Fruit fly (Drosophila melanogaster) whole organism, larva: ENCODE results near the gene CG14053.

Experiments used
- noc ChIP-seq: fragments of 200-800 bp; sonication (Bioruptor generic); optimal IDR thresholded peaks from 3 replicates; lab custom pipeline; 2019; ENCODE audit warnings: missing biosample characterization, mild to moderate bottlenecking, missing genetic modification characterization, moderate library complexity

The CG14053 gene

DNA sequence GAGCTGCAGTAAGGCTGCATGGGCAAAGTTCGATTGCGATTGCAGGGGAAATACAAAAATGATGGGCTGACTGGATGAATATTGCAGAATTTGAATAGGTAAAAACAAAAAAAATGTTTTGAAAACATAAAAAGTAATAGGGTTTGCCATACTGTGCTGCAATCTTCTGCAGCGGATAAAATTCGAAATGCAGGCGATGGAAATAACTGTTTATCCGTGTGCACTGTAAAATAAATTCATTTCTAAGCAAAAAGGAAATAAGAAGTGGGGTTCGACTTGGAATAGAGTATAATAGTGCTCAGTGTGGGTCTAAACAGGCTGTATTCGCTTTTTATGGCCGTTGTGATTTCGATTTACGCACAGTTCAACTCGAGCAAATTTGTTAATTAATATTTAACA lies at the start of gene CG14053:
CG14053 (minus strand) TSS at position 101 of the 399 bp plus-strand sequence.
- TF ChIP-seq noc (tag; lab: Kevin White, UChicago) = no peak

DNA sequence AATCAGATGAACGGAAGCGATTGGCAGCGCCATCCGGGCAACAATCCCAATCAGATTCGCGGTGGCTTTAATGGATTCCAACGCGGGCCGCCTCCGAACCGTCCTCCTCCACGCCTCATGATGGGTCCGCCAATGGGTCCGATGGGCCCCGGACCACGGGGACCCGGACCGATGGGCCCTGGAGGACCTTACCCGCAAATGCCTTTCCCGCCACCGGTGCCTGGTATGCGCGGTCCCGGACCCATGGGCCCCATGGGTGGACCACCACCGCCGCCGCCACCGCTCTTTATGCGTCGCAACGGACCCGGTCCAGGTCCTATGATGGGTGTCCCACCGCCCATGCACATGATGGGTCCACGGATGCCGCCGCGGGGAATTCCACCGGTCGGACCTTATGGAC lies 49.2 kb upstream of the CG14053 start:
- no peak for TF ChIP-seq noc (tag; lab: Kevin White, UChicago)

DNA sequence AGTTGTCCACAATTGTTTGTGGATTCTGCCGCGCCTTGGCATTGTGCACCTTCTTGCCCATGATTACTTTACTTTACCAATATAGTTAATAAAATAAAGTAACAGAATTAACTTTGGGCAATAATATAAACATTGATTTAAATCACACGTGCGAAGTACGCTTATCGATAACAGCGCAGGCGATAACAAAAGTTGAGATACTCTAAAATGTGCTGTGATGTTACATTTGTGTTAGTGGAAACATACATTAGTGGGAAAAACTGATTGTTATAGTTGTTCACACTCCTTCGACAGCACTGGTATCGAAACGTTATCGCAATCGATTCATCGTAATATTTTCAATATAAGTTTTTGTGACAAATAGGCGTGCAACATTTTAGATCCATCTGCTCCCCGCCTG lies 48.1 kb upstream of the CG14053 start, which contains the start of gene kz:
kz (minus strand) TSS at position 194 of the 400 bp plus-strand sequence.
- no peak for TF ChIP-seq noc (tag; lab: Kevin White, UChicago)

DNA sequence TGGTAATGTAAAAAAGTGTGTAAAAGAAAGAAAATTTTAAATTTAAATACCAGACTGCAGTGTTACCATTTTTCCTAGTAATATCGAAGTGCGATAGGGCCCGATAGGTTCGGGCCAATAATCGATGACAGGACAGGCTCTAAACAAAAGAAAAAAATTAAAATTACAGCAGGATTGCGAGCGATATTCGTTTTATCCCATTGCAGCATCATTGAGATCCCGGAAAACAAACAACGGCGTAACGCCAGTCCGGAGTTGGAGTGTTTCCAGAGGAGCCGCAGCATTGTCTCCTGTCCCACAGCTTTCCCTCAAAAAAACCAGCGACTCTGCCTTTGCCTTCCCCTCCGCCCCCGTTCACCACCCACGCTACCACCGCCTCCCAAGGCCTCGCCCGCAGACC lies 31.4 kb upstream of the CG14053 start, which contains the start of gene pcx:
pcx (plus strand) TSS at position 159 of the 400 bp plus-strand sequence.
- TF ChIP-seq noc (tag; lab: Kevin White, UChicago) = no peak

DNA sequence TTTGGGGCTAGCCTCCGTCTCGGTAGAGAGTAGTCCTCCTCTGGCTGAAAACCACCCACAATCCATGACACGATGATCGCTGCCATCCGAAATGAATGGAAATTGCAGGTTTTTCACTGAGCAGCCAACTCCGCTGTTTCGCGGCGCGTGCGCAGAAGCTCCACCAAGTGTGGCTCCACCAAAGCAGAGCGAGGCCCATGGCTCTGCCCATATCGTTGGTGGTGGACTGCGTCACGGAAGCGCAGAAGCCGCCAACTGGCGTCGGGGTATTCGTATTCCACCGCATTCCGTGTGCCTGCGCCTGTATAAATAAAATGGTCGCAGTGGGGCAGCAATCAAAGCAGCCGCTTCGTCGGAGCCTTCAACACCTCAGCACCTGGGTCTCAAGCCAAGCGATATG lies 29.7 kb upstream of the CG14053 start, which contains the start of gene CG14052:
CG14052 (plus strand) TSS at position 301 of the 400 bp plus-strand sequence.
- no peak for TF ChIP-seq noc (tag; lab: Kevin White, UChicago)

DNA sequence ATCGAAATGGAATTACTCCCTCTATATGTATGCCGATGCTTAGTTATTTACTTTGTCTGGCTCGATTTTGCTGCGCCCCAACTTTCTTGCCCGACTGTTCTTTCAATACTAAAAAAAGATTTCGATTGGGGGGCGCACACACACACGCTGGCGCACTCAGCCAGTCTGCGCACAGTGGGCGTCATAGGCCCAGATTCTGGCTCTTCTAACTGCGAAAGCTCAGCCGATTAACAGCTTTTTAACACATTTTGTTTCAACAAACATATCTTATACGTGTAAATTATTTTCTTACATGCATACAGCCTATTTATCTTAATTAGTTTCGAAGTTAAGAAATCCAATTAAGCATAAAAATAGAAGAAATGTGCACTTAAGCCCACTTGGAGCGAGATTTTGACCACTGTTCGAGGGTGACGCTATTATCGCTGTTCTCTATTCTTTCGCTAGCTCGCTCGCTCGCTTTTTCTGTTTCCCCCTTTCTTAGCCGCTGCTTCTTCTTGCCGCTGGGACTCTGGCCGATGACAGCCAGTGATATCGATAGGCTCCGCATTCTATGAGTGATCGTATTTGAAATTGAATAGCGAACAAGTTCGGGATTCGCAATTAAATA lies 28.6 kb upstream of the CG14053 start, which contains the start of gene Vinc:
Vinc (minus strand) TSS at position 387 of the 610 bp plus-strand sequence.
- peak; percentile 67 for TF ChIP-seq noc (tag; lab: Kevin White, UChicago)

DNA sequence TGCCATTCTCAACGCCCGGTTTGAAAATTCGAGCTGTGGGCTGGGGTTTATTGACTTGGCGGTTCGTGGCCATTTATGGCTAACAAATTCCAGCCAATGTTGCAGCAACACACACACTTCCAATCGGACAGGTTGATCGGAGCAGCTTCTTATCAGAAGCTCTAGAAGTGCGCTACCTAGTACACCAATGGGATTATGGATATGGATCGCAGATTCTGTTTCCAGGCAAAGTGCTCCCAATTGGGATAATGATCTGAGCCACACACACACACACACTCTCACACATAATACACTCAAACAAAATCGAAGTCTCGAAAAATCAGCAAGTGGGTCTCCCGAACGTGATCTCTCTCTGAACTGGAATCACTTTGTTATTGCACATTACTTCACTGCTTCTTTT lies 27.9 kb upstream of the CG14053 start:
- no peak for TF ChIP-seq noc (tag; lab: Kevin White, UChicago)

DNA sequence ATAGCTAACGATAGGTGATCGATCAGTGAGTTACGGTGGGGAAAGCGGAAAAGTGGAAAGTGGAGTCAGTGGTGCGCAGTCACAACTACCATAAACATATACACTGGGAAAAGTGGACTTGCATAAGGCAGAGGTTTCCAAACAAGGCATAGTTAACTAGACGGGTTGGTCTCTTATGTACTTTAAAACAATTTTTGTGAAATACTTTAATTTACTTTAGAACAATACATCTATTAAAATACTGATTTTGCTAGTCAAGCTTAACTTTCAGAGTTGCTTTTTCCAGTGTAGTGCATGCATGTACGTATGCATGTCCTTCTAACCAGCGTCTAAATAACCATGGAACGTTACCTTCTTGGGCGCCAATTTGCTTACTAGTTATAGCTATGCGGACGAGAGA lies 26.2 kb upstream of the CG14053 start:
- no peak for TF ChIP-seq noc (tag; lab: Kevin White, UChicago)

DNA sequence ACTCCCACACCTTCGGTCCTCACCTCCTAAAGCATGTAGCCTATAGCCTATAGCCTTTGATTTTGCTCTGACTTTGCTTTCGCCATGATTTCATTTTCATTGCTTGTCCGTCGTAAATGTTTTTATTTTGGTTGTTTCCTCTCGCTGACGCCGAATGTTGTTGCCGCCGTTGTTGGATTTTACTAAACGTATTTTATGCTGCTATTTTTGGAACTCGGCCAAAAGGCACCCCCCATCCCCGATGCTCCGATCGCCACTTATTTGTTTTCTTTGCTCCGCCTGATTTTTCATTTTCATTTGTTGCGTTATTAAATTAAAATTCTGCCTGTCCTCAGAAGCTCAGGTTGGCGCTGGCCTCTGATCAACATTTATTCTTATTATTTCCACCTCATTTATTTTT lies 25.5 kb upstream of the CG14053 start:
- no peak for TF ChIP-seq noc (tag; lab: Kevin White, UChicago)

DNA sequence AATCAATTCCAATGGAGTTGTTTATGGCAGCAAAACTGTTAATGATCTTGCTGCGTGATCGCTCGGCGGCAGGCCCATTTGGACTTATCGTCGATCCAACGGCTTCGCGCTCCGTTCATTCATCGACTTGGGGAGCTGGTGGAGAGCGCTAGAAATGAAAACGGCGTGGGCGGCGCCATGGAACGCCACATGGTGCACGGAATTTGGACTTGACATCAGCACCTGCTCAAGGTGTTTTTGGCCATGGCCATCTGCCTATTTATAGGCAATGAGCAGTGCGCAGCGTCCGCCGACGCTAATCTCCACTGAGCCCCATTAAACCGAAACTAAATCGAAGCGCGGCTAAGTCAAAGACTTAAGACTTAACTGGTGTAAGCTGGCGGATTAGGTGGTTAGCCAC lies 24.7 kb upstream of the CG14053 start:
- TF ChIP-seq noc (tag; lab: Kevin White, UChicago) = no peak

DNA sequence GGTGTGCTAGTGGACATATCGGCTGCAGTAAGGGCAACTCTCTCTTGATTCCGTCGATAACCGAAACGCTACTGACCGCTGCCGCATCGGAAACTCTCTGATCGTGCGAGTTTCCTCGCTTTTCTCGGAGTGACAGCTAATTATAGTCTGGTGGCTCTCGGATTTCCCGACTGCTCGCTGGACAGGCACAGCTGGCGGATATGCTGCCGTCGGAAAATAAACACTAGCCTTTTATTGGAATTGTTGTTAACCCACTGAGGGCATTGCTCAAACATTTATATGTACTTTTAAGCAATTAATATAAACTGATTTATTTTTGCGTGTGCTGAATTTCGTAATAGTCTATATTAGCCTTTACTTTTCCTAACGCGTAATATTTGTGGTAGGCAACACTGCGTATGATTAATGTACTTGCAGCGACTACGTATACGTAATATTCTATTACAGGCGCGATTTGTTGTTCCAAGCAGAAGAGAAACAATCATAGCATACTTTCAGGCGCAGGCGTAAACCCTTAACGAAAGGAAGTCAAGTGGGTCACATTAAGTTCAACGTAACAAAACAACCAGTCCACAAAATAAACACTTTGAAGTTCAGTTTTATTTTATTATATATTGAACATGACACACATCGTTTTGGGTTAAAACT lies 20.2 kb upstream of the CG14053 start, which contains the start of gene SmydA-8:
SmydA-8 (minus strand) TSS at position 51 of the 648 bp plus-strand sequence.
- TF ChIP-seq noc (tag; lab: Kevin White, UChicago) = no peak

DNA sequence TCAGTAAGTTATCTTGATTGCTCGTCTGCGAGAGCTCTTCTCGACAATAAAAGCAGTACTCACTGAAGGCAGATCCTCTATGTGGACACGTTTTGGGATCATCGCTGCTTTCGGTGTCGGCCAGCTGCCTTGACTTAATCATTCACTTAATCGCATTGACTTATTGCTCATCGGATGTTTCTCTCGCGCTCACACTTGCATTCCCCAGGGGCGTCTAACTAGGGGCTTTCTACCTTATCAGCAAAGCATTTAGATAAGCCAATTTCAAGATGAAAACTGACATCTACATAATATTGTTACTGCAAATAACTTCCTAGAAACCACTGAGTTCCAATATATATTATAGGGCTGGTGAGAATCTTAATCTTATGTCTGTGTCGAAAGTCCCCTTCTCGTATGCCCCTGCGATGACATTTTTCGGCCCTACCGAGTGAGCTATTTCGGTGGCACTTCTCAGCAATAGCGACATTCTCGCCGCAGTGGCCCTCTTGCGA lies 18.7 kb upstream of the CG14053 start:
- no peak for TF ChIP-seq noc (tag; lab: Kevin White, UChicago)

DNA sequence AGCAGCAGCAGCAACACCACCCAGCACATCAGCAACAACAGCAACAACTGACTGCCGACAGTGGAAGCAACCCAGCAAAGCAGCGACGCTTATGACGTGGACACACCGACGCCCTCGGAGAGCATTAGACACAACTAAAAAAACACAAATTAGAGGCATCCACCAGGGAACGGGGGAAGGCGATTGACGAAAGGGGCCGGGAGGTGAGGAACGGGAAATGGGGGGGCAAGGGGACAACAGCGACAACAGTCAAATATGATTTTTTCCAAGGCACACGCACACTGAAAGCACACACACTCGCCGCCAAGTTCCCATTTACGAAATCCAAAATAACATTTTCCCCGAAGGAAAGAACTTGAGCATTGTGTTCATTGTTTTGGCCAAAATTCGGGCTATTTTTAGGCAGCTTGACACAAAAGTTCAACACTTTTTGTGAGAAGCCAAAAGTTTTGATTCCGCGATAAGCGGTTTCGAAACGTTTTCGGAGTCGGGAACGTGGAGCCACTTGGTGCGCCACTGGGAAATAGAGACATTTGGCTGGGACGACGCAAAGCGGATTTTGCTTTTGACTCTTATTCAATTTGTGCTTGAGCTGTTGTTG lies 15.0 kb upstream of the CG14053 start:
- TF ChIP-seq noc (tag; lab: Kevin White, UChicago) = no peak

DNA sequence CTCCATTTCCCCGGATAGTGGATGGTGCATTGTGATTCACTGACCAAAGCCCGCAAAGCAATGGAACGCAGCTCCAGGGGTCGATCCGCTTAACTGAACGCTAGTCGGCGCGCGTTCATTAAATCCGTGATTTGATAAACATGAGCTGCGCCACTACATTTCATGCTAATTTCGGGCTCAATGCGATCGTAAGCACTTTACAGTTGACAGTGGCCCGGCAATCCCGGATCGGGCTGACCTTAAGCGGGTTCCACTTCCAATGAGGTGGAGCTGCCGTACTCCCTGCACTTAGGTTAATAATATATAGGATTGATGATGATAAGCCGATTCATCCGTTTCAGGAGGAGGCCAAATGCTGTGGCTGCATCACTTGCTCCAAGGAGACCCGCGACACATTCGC lies 10.1 kb upstream of the CG14053 start, which contains the start of gene FarO:
FarO (minus strand) TSS at position 101 of the 400 bp plus-strand sequence.
- TF ChIP-seq noc (tag; lab: Kevin White, UChicago) = no peak

DNA sequence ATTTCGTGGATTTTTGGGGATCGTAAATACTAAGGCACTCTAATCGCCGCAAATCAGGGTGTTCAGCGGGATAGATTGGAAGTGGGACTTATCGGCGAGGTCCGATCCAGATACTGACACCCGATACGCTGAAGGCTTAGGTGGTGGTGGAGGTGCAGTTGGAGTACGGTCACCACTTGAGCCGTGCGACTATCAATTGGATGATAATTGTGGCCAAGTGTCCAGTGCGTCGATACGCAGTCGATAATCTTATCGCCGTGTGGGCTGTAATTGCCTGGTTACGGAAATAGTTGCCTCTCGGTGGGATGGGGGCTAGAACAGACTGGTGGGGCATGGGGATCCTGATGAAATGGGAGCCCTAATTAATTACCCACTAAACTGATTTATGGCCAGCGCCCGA lies 5.6 kb upstream of the CG14053 start:
- peak; percentile 33 for TF ChIP-seq noc (tag; lab: Kevin White, UChicago)

DNA sequence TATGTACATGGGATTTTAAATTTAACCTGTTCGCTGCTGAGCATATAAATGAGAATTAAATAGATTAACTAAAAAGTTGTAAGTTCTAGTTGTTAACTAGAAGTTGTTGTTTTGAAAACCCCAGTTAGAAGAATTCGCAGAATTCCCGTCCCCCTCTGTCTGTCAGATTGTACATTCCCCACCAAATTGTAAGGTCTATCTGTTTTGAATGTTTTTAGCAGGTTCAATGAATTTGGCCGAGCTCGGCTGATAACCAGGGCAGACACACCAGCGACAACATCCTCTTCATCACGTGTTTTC lies 4.5 kb upstream of the CG14053 start:
- TF ChIP-seq noc (tag; lab: Kevin White, UChicago) = no peak
